Worm (Caenorhabditis elegans) whole organism, young adult: ENCODE results near the gene C04C11.25.

ENCODE experiments used
- C06A6.2 ChIP-seq: fragments of 200-800 bp; sonication (Bioruptor generic); conservative IDR thresholded peaks from 2 replicates; pipeline ENCODE4 v1.3.6; 2022; ENCODE audit warnings: missing genetic modification characterization, missing compliant biosample characterization
- F10E7.11 ChIP-seq: sonication (generic microtip); optimal IDR thresholded peaks from 2 replicates; lab custom pipeline; 2017; ENCODE audit warnings: mild to moderate bottlenecking, missing genetic modification characterization, moderate library complexity, missing compliant biosample characterization
- T07F8.4 ChIP-seq: sonication (generic microtip); optimal IDR thresholded peaks from 2 replicates; lab custom pipeline; 2016; ENCODE audit warnings: mild to moderate bottlenecking, missing genetic modification characterization, moderate library complexity, missing compliant biosample characterization
- T26A5.8 ChIP-seq: sonication (generic microtip); optimal IDR thresholded peaks from 2 replicates; lab custom pipeline; 2016; ENCODE audit warnings: missing genetic modification characterization, missing compliant biosample characterization
- Y53F4B.3 ChIP-seq: fragments of 200-800 bp; sonication (Bioruptor generic); IDR thresholded peaks from 2 replicates; pipeline ENCODE4 v1.3.6; 2022; ENCODE audit warnings: missing genetic modification reagents, missing genetic modification characterization, missing compliant biosample characterization
- akir-1 ChIP-seq: fragments of 200-800 bp; sonication (Bioruptor generic); optimal IDR thresholded peaks from 2 replicates; lab custom pipeline; 2018; ENCODE audit warnings: mild to moderate bottlenecking, missing genetic modification characterization, moderate library complexity, missing compliant biosample characterization
- aptf-3 ChIP-seq: fragments of 200-800 bp; sonication (Bioruptor generic); IDR thresholded peaks from 2 replicates; pipeline ENCODE4 v1.3.6; 2022; ENCODE audit warnings: missing genetic modification characterization, missing compliant biosample characterization
- attf-5 ChIP-seq: fragments of 200-800 bp; sonication (Bioruptor generic); optimal IDR thresholded peaks from 2 replicates; lab custom pipeline; 2018; ENCODE audit warnings: mild to moderate bottlenecking, missing genetic modification characterization, missing compliant biosample characterization
- ceh-27 ChIP-seq: fragments of 200-800 bp; sonication (Bioruptor generic); optimal IDR thresholded peaks from 2 replicates; lab custom pipeline; 2018; ENCODE audit warnings: mild to moderate bottlenecking, missing genetic modification characterization, moderate library complexity, missing compliant biosample characterization
- ceh-58 ChIP-seq: fragments of 200-800 bp; sonication (Bioruptor generic); IDR thresholded peaks from 2 replicates; pipeline ENCODE4 v1.3.6; 2022; ENCODE audit warnings: missing genetic modification characterization, missing compliant biosample characterization
- chd-7 ChIP-seq: sonication (generic microtip); optimal IDR thresholded peaks from 2 replicates; lab custom pipeline; 2016; ENCODE audit warnings: mild to moderate bottlenecking, missing genetic modification characterization, moderate library complexity, missing compliant biosample characterization
- dpff-1 ChIP-seq: sonication (generic microtip); optimal IDR thresholded peaks from 2 replicates; lab custom pipeline; 2017; ENCODE audit warnings: mild to moderate bottlenecking, missing genetic modification characterization, missing compliant biosample characterization
- fkh-3 ChIP-seq: sonication (generic microtip); optimal IDR thresholded peaks from 2 replicates; lab custom pipeline; 2016; ENCODE audit warnings: mild to moderate bottlenecking, missing genetic modification characterization, missing compliant biosample characterization
- him-1 ChIP-seq: sonication (generic microtip); optimal IDR thresholded peaks from 2 replicates; lab custom pipeline; 2016; ENCODE audit warnings: missing genotype, missing genetic modification reagents, missing genetic modification characterization, missing compliant biosample characterization
- hmg-20 ChIP-seq: fragments of 200-800 bp; sonication (Bioruptor generic); IDR thresholded peaks from 2 replicates; pipeline ENCODE4 v1.3.6; 2022; ENCODE audit warnings: missing genetic modification reagents, missing genetic modification characterization, missing compliant biosample characterization
- let-607 ChIP-seq, 2 experiments: fragments of 200-800 bp in 1 of 2; sonication (Bioruptor generic) in 1 of 2; sonication (generic microtip) in 1 of 2; optimal IDR thresholded peaks; 2 replicates each; lab custom pipeline; 2016 to 2018; ENCODE audit warnings: mild to moderate bottlenecking in 2 of 2, missing compliant biosample characterization in 2 of 2, missing genetic modification characterization in 2 of 2, moderate library complexity in 2 of 2, missing genotype in 1 of 2
- lin-54 ChIP-seq: fragments of 200-800 bp; sonication (Bioruptor generic); optimal IDR thresholded peaks from 2 replicates; lab custom pipeline; 2018; ENCODE audit warnings: mild to moderate bottlenecking, missing genetic modification characterization, missing compliant biosample characterization
- lsl-1 ChIP-seq: fragments of 200-800 bp; sonication (Bioruptor generic); optimal IDR thresholded peaks from 2 replicates; lab custom pipeline; 2018; ENCODE audit warnings: mild to moderate bottlenecking, missing genetic modification characterization, moderate library complexity, missing compliant biosample characterization
- madf-8 ChIP-seq: fragments of 200-800 bp; sonication (Bioruptor generic); conservative IDR thresholded peaks from 2 replicates; pipeline ENCODE4 v1.3.6; 2022; ENCODE audit warnings: missing genetic modification reagents, missing genetic modification characterization, missing compliant biosample characterization
- mcd-1 ChIP-seq: fragments of 200-800 bp; sonication (Bioruptor generic); IDR thresholded peaks from 2 replicates; pipeline ENCODE4 v1.3.6; 2022; ENCODE audit warnings: missing genetic modification reagents, missing genetic modification characterization, missing compliant biosample characterization
- mel-28 ChIP-seq: sonication (generic microtip); optimal IDR thresholded peaks from 2 replicates; lab custom pipeline; 2016; ENCODE audit warnings: borderline replicate concordance, mild to moderate bottlenecking, missing genetic modification characterization, missing compliant biosample characterization
- nfya-2 ChIP-seq: fragments of 200-800 bp; sonication (Bioruptor generic); IDR thresholded peaks from 2 replicates; pipeline ENCODE4 v1.3.6; 2022; ENCODE audit warnings: missing genetic modification reagents, missing genetic modification characterization, missing compliant biosample characterization
- sea-2 ChIP-seq: fragments of 200-800 bp; sonication (Bioruptor generic); IDR thresholded peaks from 2 replicates; pipeline ENCODE4 v1.3.6; 2022; ENCODE audit warnings: missing genetic modification characterization, missing compliant biosample characterization
- snpc-1.1 ChIP-seq: sonication (generic microtip); optimal IDR thresholded peaks from 2 replicates; lab custom pipeline; 2017; ENCODE audit warnings: missing genetic modification characterization, mild to moderate bottlenecking, missing compliant biosample characterization, antibody characterized with exemption, moderate library complexity, missing genotype, missing genetic modification reagents; ENCODE audit not compliant: insufficient read depth
- snpc-4 ChIP-seq, 5 experiments: fragments of 150-350 bp in 1 of 5; sonication (generic microtip) in 4 of 5; optimal IDR thresholded peaks; 2 replicates each; lab custom pipeline; 2014 to 2018; ENCODE audit warnings: missing genetic modification characterization in 5 of 5, missing biosample characterization in 3 of 5, antibody characterized with exemption in 2 of 5, mild to moderate bottlenecking in 2 of 5, missing compliant biosample characterization in 2 of 5, missing genotype in 2 of 5, moderate library complexity in 2 of 5, missing genetic modification reagents in 1 of 5
- sptf-2 ChIP-seq: fragments of 200-800 bp; sonication (Bioruptor generic); optimal IDR thresholded peaks from 2 replicates; lab custom pipeline; 2018; ENCODE audit warnings: mild to moderate bottlenecking, missing genetic modification characterization, missing compliant biosample characterization
- tbp1 ChIP-seq: fragments of 200-800 bp; sonication (Bioruptor generic); optimal IDR thresholded peaks from 2 replicates; lab custom pipeline; 2018; ENCODE audit warnings: mild to moderate bottlenecking, missing genetic modification characterization, missing compliant biosample characterization
- xnd-1 ChIP-seq: sonication (generic microtip); optimal IDR thresholded peaks from 2 replicates; lab custom pipeline; 2016; ENCODE audit warnings: missing genotype, missing genetic modification reagents, missing genetic modification characterization, missing compliant biosample characterization
- ztf-22 ChIP-seq: fragments of 200-800 bp; sonication (Bioruptor generic); optimal IDR thresholded peaks from 2 replicates; lab custom pipeline; 2018; ENCODE audit warnings: mild to moderate bottlenecking, missing genetic modification characterization, moderate library complexity, missing compliant biosample characterization
- ztf-3 ChIP-seq: fragments of 200-800 bp; sonication (Bioruptor generic); optimal IDR thresholded peaks from 2 replicates; lab custom pipeline; 2018; ENCODE audit warnings: mild to moderate bottlenecking, missing genetic modification characterization, missing compliant biosample characterization

C04C11.25 gene

ce11 chrX:13969257-13969968 lies 45.9 kb downstream of the C04C11.25 start (continued):
- TF ChIP-seq lsl-1 (GFP tag; lab: Kevin White, UChicago) (no peak), tbp1 (GFP tag; lab: Kevin White, UChicago) (peak; percentile 51), ztf-22 (GFP tag; lab: Kevin White, UChicago) (no peak), snpc-1.1 (no peak), let-607 (tag; optimal IDR thresholded peaks at IDR 0.05; lab: Kevin White, UChicago) (peak in 1 of 2 experiments; percentile 59), akir-1 (GFP tag; lab: Kevin White, UChicago) (no peak), lin-54 (GFP tag; lab: Kevin White, UChicago) (peak; percentile 17), attf-5 (peak; percentile 82), T26A5.8 (no peak), chd-7 (tag; lab: Kevin White, UChicago) (peak; percentile 56), hmg-20 (no peak), ceh-58 (no peak), mel-28 (no peak), fkh-3 (no peak), dpff-1 (tag; lab: Kevin White, UChicago) (no peak), him-1 (tag; lab: Kevin White, UChicago) (no peak), ztf-3 (GFP tag; lab: Kevin White, UChicago) (no peak), C06A6.2 (GFP tag; lab: Robert Waterston, UW) (0 out of 2 replicates have a peak, but pooled peaks have one; percentile 39), madf-8 (GFP tag; lab: Robert Waterston, UW) (no peak)

ce11 chrX:13968292-13968691 lies 47.0 kb downstream of the C04C11.25 start, which contains the start of gene pqn-39:
Gene pqn-39, minus strand, starts transcription at chrX:13968676.
- TF ChIP-seq T26A5.8 (no peak), F10E7.11 (no peak), mcd-1 (GFP tag; lab: Robert Waterston, UW) (no peak), mel-28 (no peak), sptf-2 (GFP tag; lab: Kevin White, UChicago) (no peak), snpc-4 (GFP tag; optimal IDR thresholded peaks at IDR 0.05; lab: Kevin White, UChicago) (no peak), snpc-4 (tag; optimal IDR thresholded peaks at IDR 0.05; lab: Kevin White, UChicago) (no peak), ceh-27 (GFP tag; lab: Kevin White, UChicago) (no peak), T07F8.4 (no peak), xnd-1 (tag; lab: Kevin White, UChicago) (no peak), nfya-2 (GFP tag; lab: Robert Waterston, UW) (no peak), aptf-3 (GFP tag; lab: Robert Waterston, UW) (no peak), Y53F4B.3 (no peak), sea-2 (no peak)
